Fruit fly (Drosophila melanogaster) whole organism, embryonic: Measurements from ENCODE around the gene Ugt316A1.

Experiments used
- ATbp ChIP-seq: fragments of 200-800 bp; sonication (Bioruptor generic); optimal IDR thresholded peaks from 2 replicates; lab custom pipeline; 2017; ENCODE audit warnings: missing biosample characterization, mild to moderate bottlenecking, missing genetic modification characterization, missing genetic modification reagents
- Abd-B ChIP-seq: fragments of 200-800 bp; sonication (Bioruptor generic); optimal IDR thresholded peaks from 2 replicates; lab custom pipeline; 2018; ENCODE audit warnings: missing biosample characterization, mild to moderate bottlenecking, missing genetic modification characterization, moderate library complexity
- Asciz ChIP-seq: fragments of 200-800 bp; sonication (Bioruptor generic); optimal IDR thresholded peaks from 2 replicates; lab custom pipeline; 2017; ENCODE audit warnings: missing biosample characterization, mild to moderate bottlenecking, missing genetic modification characterization, missing genetic modification reagents
- CG10209 ChIP-seq: fragments of 200-800 bp; sonication (Bioruptor generic); optimal IDR thresholded peaks from 3 replicates; lab custom pipeline; 2017; ENCODE audit warnings: missing biosample characterization, mild to moderate bottlenecking, missing genetic modification characterization, missing genetic modification reagents
- CG10267 ChIP-seq: fragments of 200-800 bp; sonication (Bioruptor generic); optimal IDR thresholded peaks from 2 replicates; lab custom pipeline; 2018; ENCODE audit warnings: missing biosample characterization, mild to moderate bottlenecking, missing genetic modification characterization, moderate library complexity
- CG10462 ChIP-seq: fragments of 200-800 bp; sonication (Bioruptor generic); optimal IDR thresholded peaks from 2 replicates; lab custom pipeline; 2016; ENCODE audit warnings: missing biosample characterization, missing genetic modification characterization
- CG11695 ChIP-seq: fragments of 200-800 bp; sonication (Bioruptor generic); IDR thresholded peaks from 3 replicates; pipeline ENCODE4 v1.3.6; 2022; ENCODE audit warnings: missing biosample characterization, missing genetic modification characterization
- CG11723 ChIP-seq: fragments of 200-800 bp; sonication (Bioruptor generic); optimal IDR thresholded peaks from 2 replicates; lab custom pipeline; 2017; ENCODE audit warnings: missing biosample characterization, mild to moderate bottlenecking, missing genetic modification characterization
- CG1529 ChIP-seq: fragments of 200-800 bp; sonication (Bioruptor generic); optimal IDR thresholded peaks from 3 replicates; lab custom pipeline; 2018; ENCODE audit warnings: missing biosample characterization, missing genetic modification characterization
- CG17359 ChIP-seq: fragments of 200-800 bp; sonication (Bioruptor generic); optimal IDR thresholded peaks from 3 replicates; lab custom pipeline; 2018; ENCODE audit warnings: missing biosample characterization, mild to moderate bottlenecking, missing genetic modification characterization, moderate library complexity
- CG17385 ChIP-seq: fragments of 200-800 bp; sonication (Bioruptor generic); optimal IDR thresholded peaks from 3 replicates; lab custom pipeline; 2018; ENCODE audit warnings: missing biosample characterization, mild to moderate bottlenecking, missing genetic modification characterization
- CG18262 ChIP-seq: fragments of 200-800 bp; optimal IDR thresholded peaks from 3 replicates; lab custom pipeline; 2019; ENCODE audit warnings: missing biosample characterization, mild to moderate bottlenecking, missing genetic modification characterization, moderate library complexity
- CG2678 ChIP-seq: fragments of 200-800 bp; sonication (Bioruptor generic); optimal IDR thresholded peaks from 3 replicates; lab custom pipeline; 2019; ENCODE audit warnings: missing biosample characterization, mild to moderate bottlenecking, missing genetic modification characterization, moderate library complexity
- CG30403 ChIP-seq: fragments of 200-800 bp; sonication (Bioruptor generic); optimal IDR thresholded peaks from 3 replicates; lab custom pipeline; 2016; ENCODE audit warnings: missing biosample characterization, missing genetic modification characterization
- CG31365 ChIP-seq: fragments of 200-800 bp; sonication (Bioruptor generic); optimal IDR thresholded peaks from 2 replicates; lab custom pipeline; 2018; ENCODE audit warnings: missing biosample characterization, mild to moderate bottlenecking, missing genetic modification characterization
- CG6254 ChIP-seq: fragments of 200-800 bp; sonication (Bioruptor generic); optimal IDR thresholded peaks from 3 replicates; lab custom pipeline; 2017; ENCODE audit warnings: mild to moderate bottlenecking, missing biosample characterization, missing genetic modification reagents, missing genetic modification characterization
- CG6272 ChIP-seq: fragments of 200-800 bp; sonication (Bioruptor generic); IDR thresholded peaks from 2 replicates; pipeline ENCODE4 v1.3.6; 2022; ENCODE audit warnings: missing biosample characterization, missing genetic modification characterization
- CG7839 ChIP-seq: fragments of 200-800 bp; sonication (Bioruptor generic); optimal IDR thresholded peaks from 3 replicates; lab custom pipeline; 2018; ENCODE audit warnings: missing biosample characterization, mild to moderate bottlenecking, missing genetic modification characterization, moderate library complexity
- CG9215 ChIP-seq: fragments of 200-800 bp; sonication (Bioruptor generic); IDR thresholded peaks from 2 replicates; pipeline ENCODE4 v1.3.6; 2022; ENCODE audit warnings: missing biosample characterization, missing genetic modification characterization
- CHES-1-like ChIP-seq: fragments of 200-800 bp; sonication (Bioruptor generic); optimal IDR thresholded peaks from 2 replicates; lab custom pipeline; 2016; ENCODE audit warnings: missing biosample characterization, missing genetic modification characterization
- D ChIP-seq, 2 experiments: fragments of 200-800 bp in 1 of 2; fragments of >200 bp in 1 of 2; sonication (Bioruptor generic) in 1 of 2; optimal IDR thresholded peaks; 2 replicates in 1 of 2; 3 replicates in 1 of 2; lab custom pipeline; 2017; ENCODE audit warnings: mild to moderate bottlenecking in 1 of 2, missing biosample characterization in 1 of 2, missing genetic modification characterization in 1 of 2, missing genetic modification reagents in 1 of 2
- D19A ChIP-seq: fragments of 200-800 bp; optimal IDR thresholded peaks from 3 replicates; lab custom pipeline; 2019; ENCODE audit warnings: missing biosample characterization, mild to moderate bottlenecking, missing genetic modification characterization, moderate library complexity
- Meics ChIP-seq: fragments of 200-800 bp; sonication (Bioruptor generic); optimal IDR thresholded peaks from 2 replicates; lab custom pipeline; 2017; ENCODE audit warnings: missing biosample characterization, mild to moderate bottlenecking, missing genetic modification characterization
- Taf1 ChIP-seq: fragments of 200-800 bp; sonication (Bioruptor generic); IDR thresholded peaks from 2 replicates; pipeline ENCODE4 v1.3.6; 2022; ENCODE audit warnings: missing biosample characterization, missing genetic modification characterization
- Tbp ChIP-seq: fragments of >200 bp; optimal IDR thresholded peaks from 2 replicates; lab custom pipeline; 2018; ENCODE audit warnings: missing biosample characterization, missing genetic modification characterization
- Xbp1 ChIP-seq: fragments of 200-800 bp; sonication (Bioruptor generic); optimal IDR thresholded peaks from 3 replicates; lab custom pipeline; 2016; ENCODE audit warnings: missing biosample characterization, mild to moderate bottlenecking, missing genetic modification characterization
- Xrp1 ChIP-seq: fragments of 200-800 bp; sonication (Bioruptor generic); IDR thresholded peaks from 2 replicates; pipeline ENCODE4 v1.3.6; 2022; ENCODE audit warnings: missing biosample characterization, missing genetic modification characterization
- ara ChIP-seq: fragments of 200-800 bp; sonication (Bioruptor generic); IDR thresholded peaks from 2 replicates; pipeline ENCODE4 v1.3.6; 2022; ENCODE audit warnings: missing biosample characterization, missing genetic modification characterization
- bsh ChIP-seq, 2 experiments: fragments of 200-800 bp; sonication (Bioruptor generic); optimal IDR thresholded peaks; 2 replicates each; lab custom pipeline; 2017 to 2018; ENCODE audit warnings: mild to moderate bottlenecking in 2 of 2, missing biosample characterization in 2 of 2, missing genetic modification characterization in 2 of 2, moderate library complexity in 1 of 2
- dmrt99B ChIP-seq: fragments of 200-800 bp; sonication (Bioruptor generic); optimal IDR thresholded peaks from 2 replicates; lab custom pipeline; 2018; ENCODE audit warnings: missing biosample characterization, mild to moderate bottlenecking, missing genetic modification characterization, moderate library complexity
- eve ChIP-seq, 2 experiments: fragments of >200 bp; optimal IDR thresholded peaks; 2 replicates each; lab custom pipeline; 2017; ENCODE audit warnings: missing biosample characterization in 2 of 2, missing genetic modification characterization in 2 of 2
- fd102C ChIP-seq: fragments of 200-800 bp; sonication (Bioruptor generic); optimal IDR thresholded peaks from 2 replicates; lab custom pipeline; 2018; ENCODE audit warnings: missing biosample characterization, mild to moderate bottlenecking, missing genetic modification characterization, moderate library complexity
- gem ChIP-seq: fragments of 200-800 bp; sonication (Bioruptor generic); optimal IDR thresholded peaks from 2 replicates; lab custom pipeline; 2019; ENCODE audit warnings: missing biosample characterization, mild to moderate bottlenecking, missing genetic modification characterization, moderate library complexity
- grau ChIP-seq: fragments of 200-800 bp; optimal IDR thresholded peaks from 3 replicates; lab custom pipeline; 2019; ENCODE audit warnings: missing biosample characterization, mild to moderate bottlenecking, missing genetic modification characterization, moderate library complexity
- hkb ChIP-seq, 2 experiments: fragments of 200-800 bp in 1 of 2; fragments of >200 bp in 1 of 2; sonication (Bioruptor generic) in 1 of 2; IDR thresholded peaks in 1 of 2; optimal IDR thresholded peaks in 1 of 2; 2 replicates each; pipeline versions ENCODE4 v1.3.6 to Lab custom; 2017 to 2022; ENCODE audit warnings: missing biosample characterization in 1 of 2, missing genetic modification characterization in 1 of 2
- lola ChIP-seq, 3 experiments: fragments of >200 bp in 2 of 3; fragments of 200-800 bp in 1 of 3; sonication (Bioruptor generic) in 1 of 3; optimal IDR thresholded peaks; 2 replicates each; lab custom pipeline; 2017 to 2019; ENCODE audit warnings: missing biosample characterization in 3 of 3, missing genetic modification characterization in 3 of 3, mild to moderate bottlenecking in 1 of 3, moderate library complexity in 1 of 3
- mam ChIP-seq: fragments of 200-800 bp; sonication (Bioruptor generic); optimal IDR thresholded peaks from 3 replicates; lab custom pipeline; 2016; ENCODE audit warnings: missing biosample characterization, missing genetic modification characterization
- nerfin-1 ChIP-seq: fragments of 200-800 bp; sonication (Bioruptor generic); optimal IDR thresholded peaks from 3 replicates; lab custom pipeline; 2019; ENCODE audit warnings: missing biosample characterization, mild to moderate bottlenecking, missing genetic modification characterization, moderate library complexity
- nmo ChIP-seq: fragments of 200-800 bp; sonication (Bioruptor generic); optimal IDR thresholded peaks from 2 replicates; lab custom pipeline; 2018; ENCODE audit warnings: missing biosample characterization, mild to moderate bottlenecking, missing genetic modification characterization, moderate library complexity
- oc ChIP-seq: fragments of 200-800 bp; sonication (Bioruptor generic); optimal IDR thresholded peaks from 2 replicates; lab custom pipeline; 2018; ENCODE audit warnings: missing biosample characterization, mild to moderate bottlenecking, missing genetic modification characterization, moderate library complexity
- pan ChIP-seq, 4 experiments: fragments of >200 bp in 3 of 4; fragments of 200-800 bp in 1 of 4; sonication (Bioruptor generic) in 1 of 4; optimal IDR thresholded peaks in 3 of 4; IDR thresholded peaks in 1 of 4; 2 replicates each; pipeline versions ENCODE4 v1.3.6 to Lab custom; 2017 to 2022; ENCODE audit warnings: missing biosample characterization in 2 of 4, missing genetic modification characterization in 2 of 4, mixed read lengths in 1 of 4
- phol ChIP-seq: fragments of 200-800 bp; sonication (Bioruptor generic); optimal IDR thresholded peaks from 3 replicates; lab custom pipeline; 2018; ENCODE audit warnings: missing biosample characterization, mild to moderate bottlenecking, missing genetic modification characterization, moderate library complexity
- pum ChIP-seq: fragments of 200-800 bp; sonication (Bioruptor generic); optimal IDR thresholded peaks from 2 replicates; lab custom pipeline; 2016; ENCODE audit warnings: missing biosample characterization, missing genetic modification characterization
- sc ChIP-seq, 3 experiments: fragments of >200 bp in 2 of 3; fragments of 200-800 bp in 1 of 3; sonication (Bioruptor generic) in 1 of 3; optimal IDR thresholded peaks; 2 replicates in 2 of 3; 3 replicates in 1 of 3; lab custom pipeline; 2017; ENCODE audit warnings: mild to moderate bottlenecking in 1 of 3, missing biosample characterization in 1 of 3, missing genetic modification characterization in 1 of 3, missing genetic modification reagents in 1 of 3
- ssp ChIP-seq: fragments of 200-800 bp; sonication (Bioruptor generic); IDR thresholded peaks from 2 replicates; pipeline ENCODE4 v1.3.6; 2022; ENCODE audit warnings: missing biosample characterization, missing genetic modification characterization
- tgo ChIP-seq: fragments of 200-800 bp; sonication (Bioruptor generic); IDR thresholded peaks from 3 replicates; pipeline ENCODE4 v1.3.6; 2022; ENCODE audit warnings: missing biosample characterization, missing genetic modification characterization
- wor ChIP-seq: fragments of 200-800 bp; sonication (Bioruptor generic); IDR thresholded peaks from 2 replicates; pipeline ENCODE4 v1.3.6; 2022; ENCODE audit warnings: missing biosample characterization, missing genetic modification characterization

Gene Ugt316A1

DNA sequence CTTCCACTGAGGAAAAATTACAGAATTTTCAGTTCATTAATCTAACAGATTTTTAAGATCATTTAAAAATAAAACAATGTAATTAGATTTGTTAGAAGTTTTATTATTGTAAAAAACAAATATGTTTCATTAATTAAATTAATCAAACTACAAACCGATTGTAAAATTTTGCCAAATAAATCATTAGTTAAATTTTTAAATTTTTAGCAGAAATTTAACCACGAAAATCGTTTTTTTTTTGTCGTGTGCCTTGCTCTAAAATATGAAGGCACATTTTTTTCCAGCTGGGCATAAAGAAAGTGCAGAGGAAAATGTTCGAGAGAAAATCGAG lies 11.3 kb upstream of the Ugt316A1 start:
- TF ChIP-seq D19A (tag; lab: Kevin White, UChicago): peak; percentile 55
- TF ChIP-seq CG10462: no peak
- TF ChIP-seq CG30403: peak; percentile 56
- peak; percentile 79 for TF ChIP-seq nmo (GFP tag; lab: Kevin White, UChicago)
- TF ChIP-seq CG11723 (GFP tag; lab: Kevin White, UChicago): no peak
- TF ChIP-seq Xbp1 (GFP tag; lab: Kevin White, UChicago): peak; percentile 34
- no peak for TF ChIP-seq wor (GFP tag; lab: Robert Waterston, UW)
- TF ChIP-seq Tbp (GFP tag; lab: Kevin White, UChicago): no peak
- TF ChIP-seq CG1529 (GFP tag; lab: Kevin White, UChicago): peak; percentile 21
- TF ChIP-seq tgo: peak; percentile 21; the same call in 1 of the 3 replicates
- peak; percentile 27 for TF ChIP-seq CG10209
- TF ChIP-seq Abd-B (GFP tag; lab: Kevin White, UChicago): peak; percentile 34
- TF ChIP-seq dmrt99B (tag; lab: Kevin White, UChicago): peak; percentile 77
- peak; percentile 64; the same call in 1 of the 2 replicates for TF ChIP-seq Xrp1
- peak; percentile 63 for TF ChIP-seq CG17359 (tag; lab: Kevin White, UChicago)
- peak; percentile 21 for TF ChIP-seq Meics (GFP tag; lab: Kevin White, UChicago)
- no peak for TF ChIP-seq pan (optimal IDR thresholded peaks at IDR 0.05; lab: Kevin White, UChicago)
- TF ChIP-seq pan (GFP tag; optimal IDR thresholded peaks at IDR 0.05 in 1 of 2, IDR thresholded peaks at IDR 0.05 in 1 of 2): peak in 1 of 2 experiments; percentile 39
- peak; percentile 82 for TF ChIP-seq CG18262 (tag; lab: Kevin White, UChicago)
- TF ChIP-seq nerfin-1 (tag; lab: Kevin White, UChicago): peak; percentile 48
- no peak for TF ChIP-seq hkb (optimal IDR thresholded peaks at IDR 0.05; lab: Kevin White, UChicago)
- TF ChIP-seq hkb (GFP tag; IDR thresholded peaks at IDR 0.05; lab: Robert Waterston, UW): peak; percentile 26; the same call in 1 of the 2 replicates
- TF ChIP-seq sc (optimal IDR thresholded peaks at IDR 0.05; lab: Kevin White, UChicago): no peak
- no peak for TF ChIP-seq sc (GFP tag; optimal IDR thresholded peaks at IDR 0.05; lab: Kevin White, UChicago)
- peak; percentile 63 for TF ChIP-seq CG10267 (tag; lab: Kevin White, UChicago)
- peak; percentile 73 for TF ChIP-seq CG2678
- no peak for TF ChIP-seq ssp (GFP tag; lab: Robert Waterston, UW)
- peak in 1 of 2 experiments; percentile 79 for TF ChIP-seq bsh (GFP tag; optimal IDR thresholded peaks at IDR 0.05; lab: Kevin White, UChicago)
- TF ChIP-seq fd102C: no peak
- TF ChIP-seq Asciz (GFP tag; lab: Kevin White, UChicago): peak; percentile 30
- peak; percentile 82 for TF ChIP-seq gem (tag; lab: Kevin White, UChicago)
- peak; percentile 69 for TF ChIP-seq CG7839 (tag; lab: Kevin White, UChicago)
- TF ChIP-seq phol (tag; lab: Kevin White, UChicago): peak; percentile 74
- no peak for TF ChIP-seq pum (GFP tag; lab: Kevin White, UChicago)
- no peak for TF ChIP-seq CG9215 (GFP tag; lab: Robert Waterston, UW)
- TF ChIP-seq oc (tag; lab: Kevin White, UChicago): peak; percentile 39
- TF ChIP-seq CG31365 (tag; lab: Kevin White, UChicago): no peak
- no peak for TF ChIP-seq CHES-1-like (GFP tag; lab: Kevin White, UChicago)
- peak; percentile 47 for TF ChIP-seq CG6254 (GFP tag; lab: Kevin White, UChicago)
- TF ChIP-seq ara (GFP tag; lab: Robert Waterston, UW): peak; percentile 54; the same call in 1 of the 2 replicates
- peak; percentile 43 for TF ChIP-seq CG17385 (GFP tag; lab: Kevin White, UChicago)
- 0 out of 3 replicates have a peak, but pooled peaks have one; percentile 9 for TF ChIP-seq CG11695 (GFP tag; lab: Robert Waterston, UW)
- TF ChIP-seq ATbp (GFP tag; lab: Kevin White, UChicago): peak; percentile 67
- TF ChIP-seq grau: peak; percentile 52
- TF ChIP-seq Taf1 (GFP tag; lab: Robert Waterston, UW): no peak
- no peak for TF ChIP-seq CG6272
- peak in 1 of 2 experiments; percentile 69 for TF ChIP-seq eve (GFP tag; optimal IDR thresholded peaks at IDR 0.05; lab: Kevin White, UChicago)
- no peak for TF ChIP-seq D (optimal IDR thresholded peaks at IDR 0.05; lab: Kevin White, UChicago)
- peak; percentile 49 for TF ChIP-seq D (GFP tag; optimal IDR thresholded peaks at IDR 0.05; lab: Kevin White, UChicago)
- TF ChIP-seq mam: no peak
- peak in 1 of 3 experiments; percentile 59 for TF ChIP-seq lola (GFP tag; optimal IDR thresholded peaks at IDR 0.05; lab: Kevin White, UChicago)
